Worm (Caenorhabditis elegans) whole organism, mixed stage, embryonic: ENCODE measurements around the gene srt-19.

Source experiments
- nhr-12 ChIP-seq: fragments of 150-350 bp; optimal IDR thresholded peaks from 2 replicates; lab custom pipeline; 2014; ENCODE audit warnings: missing biosample characterization, missing genetic modification characterization
- nhr-237 ChIP-seq: fragments of 150-350 bp; optimal IDR thresholded peaks from 2 replicates; lab custom pipeline; 2014; ENCODE audit warnings: missing biosample characterization, missing genetic modification characterization
- sem-2 ChIP-seq: fragments of 200-800 bp; sonication (Bioruptor generic); optimal IDR thresholded peaks from 2 replicates; lab custom pipeline; 2018; ENCODE audit warnings: mild to moderate bottlenecking, missing genetic modification characterization, missing compliant biosample characterization
- unc-62 ChIP-seq: fragments of 150-350 bp; optimal IDR thresholded peaks from 2 replicates; lab custom pipeline; 2014; ENCODE audit warnings: missing biosample characterization, missing genetic modification reagents, missing genetic modification characterization

- TF ChIP-seq sem-2 (GFP tag; lab: Kevin White, UChicago) (no peak), nhr-237 (tag; lab: Kevin White, UChicago) (no peak), unc-62 (GFP tag; lab: Kevin White, UChicago) (no peak), nhr-12 (no peak)
These were observed 43.3 kb upstream of the srt-19 start for ce11 chrV:4241555-4241954.
